Worm (Caenorhabditis elegans): ENCODE measurements around the gene idpp-15.

DNA sequence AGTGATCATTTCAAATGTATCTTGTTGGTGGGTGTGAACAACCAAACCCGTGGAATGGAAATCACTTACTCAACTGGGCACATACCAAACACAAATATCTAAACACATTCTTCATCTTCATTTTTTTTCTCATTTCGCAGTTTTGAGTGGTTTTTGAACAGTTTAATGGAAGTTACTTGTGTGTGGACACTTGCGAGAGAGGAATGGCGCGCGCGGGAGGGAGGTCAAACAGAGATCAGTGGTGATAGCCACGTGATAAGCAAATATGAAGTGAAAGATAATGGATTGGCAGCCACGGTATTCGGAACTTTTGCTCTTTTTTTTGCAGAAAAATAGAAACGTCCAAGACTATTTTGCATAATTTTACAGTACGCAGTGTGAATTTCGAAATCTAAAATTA is 4.3 kb upstream of the idpp-15 start:
- TF ChIP-seq ceh-24 (tag; optimal IDR thresholded peaks at IDR 0.05): no peak
- no peak for TF ChIP-seq pha-4 (tag; optimal IDR thresholded peaks at IDR 0.05)
- no peak for TF ChIP-seq odd-2 (tag; optimal IDR thresholded peaks at IDR 0.05)
- no peak for TF ChIP-seq sox-4 (tag; optimal IDR thresholded peaks at IDR 0.05)
- no peak for TF ChIP-seq fkh-10 (GFP tag; optimal IDR thresholded peaks at IDR 0.05)
- TF ChIP-seq rnt-1 (tag; optimal IDR thresholded peaks at IDR 0.05): no peak
- TF ChIP-seq npax-4 (tag; optimal IDR thresholded peaks at IDR 0.05): no peak
- no peak for TF ChIP-seq unc-55 (GFP tag; optimal IDR thresholded peaks at IDR 0.05)
- TF ChIP-seq ceh-19 (GFP tag; optimal IDR thresholded peaks at IDR 0.05): no peak
- no peak for TF ChIP-seq syd-9 (tag; optimal IDR thresholded peaks at IDR 0.05)
- no peak for TF ChIP-seq pat-9 (tag; optimal IDR thresholded peaks at IDR 0.05)
